Fruit fly (Drosophila melanogaster) whole organism, embryonic: ENCODE results near the gene Hmbs.

Experiments used
- CG11247 ChIP-seq: fragments of 200-800 bp; sonication (Bioruptor generic); IDR thresholded peaks from 2 replicates; pipeline ENCODE4 v1.3.6; 2022; ENCODE audit warnings: missing biosample characterization, missing genetic modification characterization
- CG11696 ChIP-seq: fragments of 200-800 bp; sonication (Bioruptor generic); IDR thresholded peaks from 2 replicates; pipeline ENCODE4 v1.3.6; 2022; ENCODE audit warnings: missing biosample characterization, missing genetic modification characterization
- CG12219 ChIP-seq: fragments of 200-800 bp; sonication (Bioruptor generic); optimal IDR thresholded peaks from 3 replicates; lab custom pipeline; 2018; ENCODE audit warnings: missing biosample characterization, mild to moderate bottlenecking, missing genetic modification characterization
- CG12299 ChIP-seq: fragments of 200-800 bp; sonication (Bioruptor generic); optimal IDR thresholded peaks from 2 replicates; lab custom pipeline; 2018; ENCODE audit warnings: missing biosample characterization, mild to moderate bottlenecking, missing genetic modification characterization
- CG1233 ChIP-seq: fragments of 200-800 bp; sonication (Bioruptor generic); optimal IDR thresholded peaks from 4 replicates; lab custom pipeline; 2018; ENCODE audit warnings: missing biosample characterization, mild to moderate bottlenecking, missing genetic modification characterization
- CG12659 ChIP-seq: fragments of 200-800 bp; sonication (Bioruptor generic); optimal IDR thresholded peaks from 3 replicates; lab custom pipeline; 2017; ENCODE audit warnings: mild to moderate bottlenecking, missing biosample characterization, missing genetic modification reagents, missing genetic modification characterization
- CG13296 ChIP-seq: fragments of 200-800 bp; sonication (Bioruptor generic); optimal IDR thresholded peaks from 3 replicates; lab custom pipeline; 2018; ENCODE audit warnings: missing biosample characterization, mild to moderate bottlenecking, missing genetic modification characterization
- CG14050 ChIP-seq: fragments of 200-800 bp; sonication (Bioruptor generic); IDR thresholded peaks from 3 replicates; pipeline ENCODE4 v1.3.6; 2022; ENCODE audit warnings: missing biosample characterization, missing genetic modification characterization
- CG14860 ChIP-seq: fragments of 200-800 bp; sonication (Bioruptor generic); IDR thresholded peaks from 3 replicates; pipeline ENCODE4 v1.3.6; 2022; ENCODE audit warnings: missing biosample characterization, missing genetic modification characterization; ENCODE audit not compliant: partially characterized antibody
- CG1832 ChIP-seq: fragments of 200-800 bp; sonication (Bioruptor generic); optimal IDR thresholded peaks from 2 replicates; lab custom pipeline; 2017; ENCODE audit warnings: missing biosample characterization, mild to moderate bottlenecking, missing genetic modification characterization, inconsistent platforms
- CG18764 ChIP-seq: fragments of 200-800 bp; sonication (Bioruptor generic); optimal IDR thresholded peaks from 3 replicates; lab custom pipeline; 2016; ENCODE audit warnings: missing biosample characterization, missing genetic modification characterization
- CG2202 ChIP-seq: fragments of 200-800 bp; sonication (Bioruptor generic); optimal IDR thresholded peaks from 2 replicates; lab custom pipeline; 2018; ENCODE audit warnings: missing biosample characterization, mild to moderate bottlenecking, missing genetic modification characterization
- CG3407 ChIP-seq: fragments of 200-800 bp; sonication (Bioruptor generic); optimal IDR thresholded peaks from 2 replicates; lab custom pipeline; 2018; ENCODE audit warnings: missing biosample characterization, mild to moderate bottlenecking, missing genetic modification characterization
- CG7357 ChIP-seq: fragments of 200-800 bp; sonication (Bioruptor generic); IDR thresholded peaks from 3 replicates; pipeline ENCODE4 v1.3.6; 2022; ENCODE audit warnings: missing biosample characterization, missing genetic modification characterization
- CG7786 ChIP-seq: fragments of 200-800 bp; sonication (Bioruptor generic); optimal IDR thresholded peaks from 2 replicates; lab custom pipeline; 2016; ENCODE audit warnings: missing biosample characterization, missing genetic modification characterization
- CG7987 ChIP-seq: fragments of 200-800 bp; sonication (Bioruptor generic); optimal IDR thresholded peaks from 2 replicates; lab custom pipeline; 2018; ENCODE audit warnings: missing biosample characterization, mild to moderate bottlenecking, missing genetic modification characterization, moderate library complexity
- CG9876 ChIP-seq: fragments of 200-800 bp; sonication (Bioruptor generic); optimal IDR thresholded peaks from 2 replicates; lab custom pipeline; 2016; ENCODE audit warnings: missing biosample characterization, missing genetic modification characterization
- Camta ChIP-seq: fragments of 200-800 bp; sonication (Bioruptor generic); optimal IDR thresholded peaks from 2 replicates; lab custom pipeline; 2016; ENCODE audit warnings: missing biosample characterization, missing genetic modification characterization
- D19A ChIP-seq: fragments of 200-800 bp; optimal IDR thresholded peaks from 3 replicates; lab custom pipeline; 2019; ENCODE audit warnings: missing biosample characterization, mild to moderate bottlenecking, missing genetic modification characterization, moderate library complexity
- Hand ChIP-seq: fragments of 200-800 bp; sonication (Bioruptor generic); optimal IDR thresholded peaks from 2 replicates; lab custom pipeline; 2017; ENCODE audit warnings: mild to moderate bottlenecking, missing biosample characterization, missing genetic modification reagents, missing genetic modification characterization
- Hr3 ChIP-seq: fragments of 200-800 bp; sonication (Bioruptor generic); optimal IDR thresholded peaks from 3 replicates; lab custom pipeline; 2016; ENCODE audit warnings: missing biosample characterization, missing genetic modification characterization
- Kr ChIP-seq: fragments of 200-800 bp; sonication (Bioruptor generic); optimal IDR thresholded peaks from 2 replicates; lab custom pipeline; 2017; ENCODE audit warnings: missing biosample characterization, mild to moderate bottlenecking, missing genetic modification characterization
- Lpt ChIP-seq: fragments of >200 bp; optimal IDR thresholded peaks from 2 replicates; lab custom pipeline; 2018; ENCODE audit warnings: missing biosample characterization, missing genetic modification characterization
- Mad ChIP-seq: fragments of 200-800 bp; sonication (Bioruptor generic); optimal IDR thresholded peaks from 2 replicates; lab custom pipeline; 2016; ENCODE audit warnings: missing biosample characterization, missing genetic modification characterization
- Med ChIP-seq: fragments of 200-800 bp; sonication (Bioruptor generic); peaks from one replicate; lab custom pipeline; 2016; ENCODE audit warnings: missing biosample characterization, missing genetic modification characterization, mild to moderate bottlenecking, inconsistent platforms, moderate library complexity
- NK7.1 ChIP-seq: fragments of 200-800 bp; sonication (Bioruptor generic); optimal IDR thresholded peaks from 3 replicates; lab custom pipeline; 2016; ENCODE audit warnings: missing biosample characterization, missing genetic modification characterization
- Nf-YA ChIP-seq: fragments of 200-800 bp; sonication (Bioruptor generic); IDR thresholded peaks from 2 replicates; pipeline ENCODE4 v1.3.6; 2022; ENCODE audit warnings: missing biosample characterization, missing genetic modification characterization
- Oli ChIP-seq: fragments of 200-800 bp; sonication (Bioruptor generic); optimal IDR thresholded peaks from 2 replicates; lab custom pipeline; 2018; ENCODE audit warnings: missing biosample characterization, mild to moderate bottlenecking, missing genetic modification characterization, moderate library complexity
- Opbp ChIP-seq: fragments of 200-800 bp; sonication (Bioruptor generic); IDR thresholded peaks from 3 replicates; pipeline ENCODE4 v1.3.6; 2022; ENCODE audit warnings: missing biosample characterization, missing genetic modification characterization; ENCODE audit not compliant: partially characterized antibody
- Pdp1 ChIP-seq, 2 experiments: fragments of 200-800 bp; sonication (Bioruptor generic); optimal IDR thresholded peaks; 3 replicates each; lab custom pipeline; 2016; ENCODE audit warnings: missing biosample characterization in 2 of 2, missing genetic modification characterization in 2 of 2, mild to moderate bottlenecking in 1 of 2, moderate library complexity in 1 of 2
- Six4 ChIP-seq: fragments of 200-800 bp; sonication (Bioruptor generic); optimal IDR thresholded peaks from 2 replicates; lab custom pipeline; 2016; ENCODE audit warnings: missing biosample characterization, missing genetic modification characterization
- TFAM ChIP-seq: fragments of 200-800 bp; sonication (Bioruptor generic); optimal IDR thresholded peaks from 2 replicates; lab custom pipeline; 2017; ENCODE audit warnings: missing biosample characterization, missing genetic modification characterization, inconsistent platforms
- ac ChIP-seq: fragments of 200-800 bp; sonication (Bioruptor generic); optimal IDR thresholded peaks from 3 replicates; lab custom pipeline; 2017; ENCODE audit warnings: missing biosample characterization, mild to moderate bottlenecking, missing genetic modification characterization
- ash1 ChIP-seq: fragments of 200-800 bp; sonication (Bioruptor generic); optimal IDR thresholded peaks from 2 replicates; lab custom pipeline; 2018; ENCODE audit warnings: missing biosample characterization, mild to moderate bottlenecking, missing genetic modification characterization
- fd102C ChIP-seq: fragments of 200-800 bp; sonication (Bioruptor generic); optimal IDR thresholded peaks from 2 replicates; lab custom pipeline; 2018; ENCODE audit warnings: missing biosample characterization, mild to moderate bottlenecking, missing genetic modification characterization, moderate library complexity
- fd96Cb ChIP-seq: fragments of 200-800 bp; sonication (Bioruptor generic); optimal IDR thresholded peaks from 2 replicates; lab custom pipeline; 2018; ENCODE audit warnings: missing biosample characterization, mild to moderate bottlenecking, missing genetic modification characterization, moderate library complexity
- gsb ChIP-seq: fragments of 200-800 bp; sonication (Bioruptor generic); IDR thresholded peaks from 2 replicates; pipeline ENCODE4 v1.3.6; 2022; ENCODE audit warnings: missing biosample characterization, missing genetic modification characterization
- gsb-n ChIP-seq: fragments of 200-800 bp; sonication (Bioruptor generic); optimal IDR thresholded peaks from 3 replicates; lab custom pipeline; 2018; ENCODE audit warnings: missing biosample characterization, mild to moderate bottlenecking, missing genetic modification characterization
- hth ChIP-seq: fragments of >200 bp; optimal IDR thresholded peaks from 2 replicates; lab custom pipeline; 2017; ENCODE audit warnings: inconsistent platforms
- lmd ChIP-seq: fragments of 200-800 bp; sonication (Bioruptor generic); IDR thresholded peaks from 2 replicates; pipeline ENCODE4 v1.3.6; 2022; ENCODE audit warnings: missing biosample characterization, missing genetic modification characterization
- p53 ChIP-seq: fragments of 200-800 bp; sonication (Bioruptor generic); optimal IDR thresholded peaks from 2 replicates; lab custom pipeline; 2016; ENCODE audit warnings: missing biosample characterization, missing genetic modification characterization
- pita ChIP-seq: fragments of 200-800 bp; sonication (Bioruptor generic); optimal IDR thresholded peaks from 2 replicates; lab custom pipeline; 2017; ENCODE audit warnings: missing biosample characterization, mild to moderate bottlenecking, missing genetic modification characterization
- pnt ChIP-seq: fragments of 200-800 bp; sonication (Bioruptor generic); optimal IDR thresholded peaks from 3 replicates; lab custom pipeline; 2016; ENCODE audit warnings: missing biosample characterization, missing genetic modification characterization
- ranshi ChIP-seq: fragments of 200-800 bp; sonication (Bioruptor generic); IDR thresholded peaks from 2 replicates; pipeline ENCODE4 v1.3.6; 2022; ENCODE audit warnings: missing biosample characterization, missing genetic modification characterization
- repo ChIP-seq: fragments of 200-800 bp; sonication (Bioruptor generic); optimal IDR thresholded peaks from 2 replicates; lab custom pipeline; 2016; ENCODE audit warnings: missing biosample characterization, missing genetic modification characterization
- scrt ChIP-seq: fragments of 200-800 bp; sonication (Bioruptor generic); optimal IDR thresholded peaks from 2 replicates; lab custom pipeline; 2018; ENCODE audit warnings: missing biosample characterization, mild to moderate bottlenecking, missing genetic modification characterization, moderate library complexity
- sim ChIP-seq: fragments of 200-800 bp; sonication (Bioruptor generic); IDR thresholded peaks from 2 replicates; pipeline ENCODE4 v1.3.6; 2022; ENCODE audit warnings: missing biosample characterization, missing genetic modification characterization
- sob ChIP-seq: fragments of 200-800 bp; sonication (Bioruptor generic); IDR thresholded peaks from 2 replicates; pipeline ENCODE4 v1.3.6; 2022; ENCODE audit warnings: missing biosample characterization, missing genetic modification characterization
- ssp ChIP-seq: fragments of 200-800 bp; sonication (Bioruptor generic); IDR thresholded peaks from 2 replicates; pipeline ENCODE4 v1.3.6; 2022; ENCODE audit warnings: missing biosample characterization, missing genetic modification characterization
- zf30C ChIP-seq: fragments of 200-800 bp; sonication (Bioruptor generic); optimal IDR thresholded peaks from 3 replicates; lab custom pipeline; 2018; ENCODE audit warnings: missing biosample characterization, mild to moderate bottlenecking, missing genetic modification characterization

Gene Hmbs

dm6 chr3L:1319097-1319725, 15.5 kb upstream of the Hmbs start (continued):
- TF ChIP-seq CG12299 = peak; percentile 27
- TF ChIP-seq Pdp1 (GFP tag; optimal IDR thresholded peaks at IDR 0.05; lab: Kevin White, UChicago) = peak; percentile 24 to 72
- no peak for TF ChIP-seq Lpt (GFP tag; lab: Kevin White, UChicago)
- TF ChIP-seq p53 (GFP tag; lab: Kevin White, UChicago) = peak; percentile 13
- TF ChIP-seq NK7.1 (GFP tag; lab: Kevin White, UChicago) = peak; percentile 25
- no peak for TF ChIP-seq Kr (GFP tag; lab: Kevin White, UChicago)
- peak; percentile 74 for TF ChIP-seq CG12659
- TF ChIP-seq Oli (tag; lab: Kevin White, UChicago) = peak; percentile 81
- TF ChIP-seq fd102C (GFP tag; lab: Kevin White, UChicago) = no peak
- no peak for TF ChIP-seq CG9876 (GFP tag; lab: Kevin White, UChicago)
- no peak for TF ChIP-seq ac (GFP tag; lab: Kevin White, UChicago)
- TF ChIP-seq Hand (GFP tag; lab: Kevin White, UChicago) = no peak
- TF ChIP-seq repo (GFP tag; lab: Kevin White, UChicago) = peak; percentile 25
- peak; percentile 63 for TF ChIP-seq Mad (GFP tag; lab: Kevin White, UChicago)
- TF ChIP-seq CG1832 = no peak
- TF ChIP-seq CG14050 (GFP tag; lab: Robert Waterston, UW) = peak; percentile 56; the same call in 2 of the 3 replicates
- TF ChIP-seq Med (GFP tag; lab: Kevin White, UChicago) = peak; percentile 78
- peak; percentile 77 for TF ChIP-seq D19A (tag; lab: Kevin White, UChicago)
- TF ChIP-seq Hr3 = peak; percentile 48
- peak; percentile 64 for TF ChIP-seq CG1233 (GFP tag; lab: Kevin White, UChicago)
- TF ChIP-seq Opbp (GFP tag; lab: Robert Waterston, UW) = no peak
- peak; percentile 26 for TF ChIP-seq CG13296 (GFP tag; lab: Kevin White, UChicago)
- peak; percentile 54 for TF ChIP-seq scrt (GFP tag; lab: Kevin White, UChicago)
- no peak for TF ChIP-seq pita (GFP tag; lab: Kevin White, UChicago)
- TF ChIP-seq gsb (GFP tag; lab: Robert Waterston, UW) = no peak
- peak; percentile 87 for TF ChIP-seq fd96Cb (tag; lab: Kevin White, UChicago)
- TF ChIP-seq lmd (GFP tag; lab: Robert Waterston, UW) = peak; percentile 74; the same call in 1 of the 2 replicates
- peak; percentile 67 for TF ChIP-seq ssp (GFP tag; lab: Robert Waterston, UW)
- no peak for TF ChIP-seq CG11696 (GFP tag; lab: Robert Waterston, UW)
- TF ChIP-seq ash1 (GFP tag; lab: Kevin White, UChicago) = no peak
- TF ChIP-seq sim (GFP tag; lab: Robert Waterston, UW) = peak; percentile 54; the same call in 1 of the 2 replicates
- peak; percentile 76 for TF ChIP-seq CG12219 (GFP tag; lab: Kevin White, UChicago)
- peak; percentile 80 for TF ChIP-seq Nf-YA (GFP tag; lab: Robert Waterston, UW)
- peak; percentile 62; the same call in 1 of the 3 replicates for TF ChIP-seq CG7357 (GFP tag; lab: Robert Waterston, UW)
- no peak for TF ChIP-seq CG14860 (GFP tag; lab: Robert Waterston, UW)
- TF ChIP-seq CG3407 (GFP tag; lab: Kevin White, UChicago) = peak; percentile 75
- TF ChIP-seq ranshi (GFP tag; lab: Robert Waterston, UW) = peak; percentile 63
- TF ChIP-seq gsb-n (tag; lab: Kevin White, UChicago) = no peak
- TF ChIP-seq CG18764 (GFP tag; lab: Kevin White, UChicago) = peak; percentile 64
- TF ChIP-seq TFAM (GFP tag; lab: Kevin White, UChicago) = no peak
- TF ChIP-seq hth (lab: Kevin White, UChicago) = no peak
- peak; percentile 52 for TF ChIP-seq CG7786 (GFP tag; lab: Kevin White, UChicago)
- TF ChIP-seq Camta (GFP tag; lab: Kevin White, UChicago) = peak; percentile 49
- peak; percentile 84 for TF ChIP-seq pnt (GFP tag; lab: Kevin White, UChicago)
- peak; percentile 69; the same call in 1 of the 2 replicates for TF ChIP-seq sob (GFP tag; lab: Robert Waterston, UW)
- peak; percentile 12 for TF ChIP-seq zf30C (GFP tag; lab: Kevin White, UChicago)
- TF ChIP-seq CG2202 (tag; lab: Kevin White, UChicago) = peak; percentile 43
- peak; percentile 5 for TF ChIP-seq CG7987 (GFP tag; lab: Kevin White, UChicago)
- peak; percentile 66 for TF ChIP-seq CG11247 (GFP tag; lab: Robert Waterston, UW)
- TF ChIP-seq Six4 (GFP tag; lab: Kevin White, UChicago) = peak; percentile 82
